Worm (Caenorhabditis elegans) whole organism, young adult: ENCODE data around the gene frm-2.

Experiments used
- F57C9.4 ChIP-seq: sonication (generic microtip); optimal IDR thresholded peaks from 2 replicates; lab custom pipeline; 2017; ENCODE audit warnings: mild to moderate bottlenecking, missing genetic modification characterization, missing compliant biosample characterization
- ZK185.1 ChIP-seq: sonication (generic microtip); optimal IDR thresholded peaks from 2 replicates; lab custom pipeline; 2016; ENCODE audit warnings: mild to moderate bottlenecking, missing genetic modification characterization, missing compliant biosample characterization; ENCODE audit not compliant: poor library complexity, severe bottlenecking

Gene frm-2

DNA sequence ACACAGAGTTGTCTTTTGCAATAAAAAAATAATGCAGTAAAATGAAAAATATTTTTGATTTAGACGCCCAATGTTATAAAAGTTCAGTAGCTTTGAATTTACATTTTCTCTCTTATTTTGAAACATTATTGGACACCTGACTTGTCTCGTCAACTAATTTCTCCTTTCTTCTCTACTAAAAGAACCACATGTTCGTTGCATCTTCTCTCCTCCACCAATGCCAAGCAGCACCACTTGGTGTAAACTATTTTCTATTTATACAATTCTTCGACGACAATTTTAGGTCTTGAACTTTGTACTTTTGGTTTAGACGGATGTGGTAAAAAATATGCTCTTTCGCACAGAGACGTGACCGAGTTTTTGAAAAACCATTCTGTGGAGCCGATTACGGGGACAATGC is 51.3 kb downstream of the frm-2 start:
- TF ChIP-seq F57C9.4 (tag; lab: Kevin White, UChicago): no peak
- no peak for TF ChIP-seq ZK185.1 (tag; lab: Kevin White, UChicago)
